Worm (Caenorhabditis elegans) whole organism, L3 larva: ENCODE data around the gene arrd-2.

ENCODE experiments used
- ama-1 ChIP-seq: fragments of 150-350 bp; optimal IDR thresholded peaks from 2 replicates; lab custom pipeline; 2018
- ceh-16 ChIP-seq: sonication (generic microtip); optimal IDR thresholded peaks from 2 replicates; lab custom pipeline; 2017; ENCODE audit warnings: missing biosample characterization, missing genetic modification characterization
- ceh-9 ChIP-seq: sonication (generic microtip); optimal IDR thresholded peaks from 2 replicates; lab custom pipeline; 2018; ENCODE audit warnings: missing biosample characterization, missing genetic modification characterization
- egl-27 ChIP-seq: sonication (generic microtip); optimal IDR thresholded peaks from 4 replicates; lab custom pipeline; 2017; ENCODE audit warnings: missing biosample characterization, missing genetic modification reagents, missing genetic modification characterization
- egl-5 ChIP-seq: fragments of 150-350 bp; optimal IDR thresholded peaks from 2 replicates; lab custom pipeline; 2017; ENCODE audit warnings: missing biosample characterization, missing genetic modification reagents, missing genetic modification characterization, inconsistent platforms
- elt-2 ChIP-seq: sonication (generic microtip); optimal IDR thresholded peaks from 2 replicates; lab custom pipeline; 2016; ENCODE audit warnings: missing genetic modification reagents, mild to moderate bottlenecking, missing genetic modification characterization, missing compliant biosample characterization
- elt-3 ChIP-seq, 3 experiments: fragments of 150-350 bp in 1 of 3; sonication (generic microtip) in 2 of 3; optimal IDR thresholded peaks; 2 replicates in 2 of 3; 4 replicates in 1 of 3; lab custom pipeline; 2014 to 2017; ENCODE audit warnings: missing biosample characterization in 3 of 3, missing genetic modification characterization in 3 of 3
- eor-1 ChIP-seq, 2 experiments: fragments of 150-350 bp; optimal IDR thresholded peaks; 2 replicates each; lab custom pipeline; 2014 to 2018; ENCODE audit warnings: missing biosample characterization in 2 of 2, missing genetic modification characterization in 2 of 2
- fkh-10 ChIP-seq: sonication (generic microtip); optimal IDR thresholded peaks from 2 replicates; lab custom pipeline; 2017; ENCODE audit warnings: missing biosample characterization, missing genetic modification reagents, missing genetic modification characterization
- fkh-2 ChIP-seq: fragments of 150-350 bp; optimal IDR thresholded peaks from 2 replicates; lab custom pipeline; 2014; ENCODE audit warnings: missing biosample characterization, missing genetic modification reagents, missing genetic modification characterization
- fos-1 ChIP-seq: fragments of 150-350 bp; optimal IDR thresholded peaks from 2 replicates; lab custom pipeline; 2014; ENCODE audit warnings: missing biosample characterization, missing genetic modification characterization
- hmg-11 ChIP-seq: sonication (generic microtip); optimal IDR thresholded peaks from 2 replicates; lab custom pipeline; 2016; ENCODE audit warnings: missing genetic modification characterization, missing compliant biosample characterization
- jun-1 ChIP-seq: fragments of 150-350 bp; optimal IDR thresholded peaks from 2 replicates; lab custom pipeline; 2014; ENCODE audit warnings: missing biosample characterization, missing genetic modification reagents, missing genetic modification characterization
- lsy-12 ChIP-seq: sonication (generic microtip); optimal IDR thresholded peaks from 2 replicates; lab custom pipeline; 2016; ENCODE audit warnings: mild to moderate bottlenecking, missing genetic modification characterization, missing compliant biosample characterization
- mdl-1 ChIP-seq: fragments of 150-350 bp; optimal IDR thresholded peaks from 2 replicates; lab custom pipeline; 2014; ENCODE audit warnings: missing biosample characterization, missing genetic modification characterization
- nfya-1 ChIP-seq: sonication (generic microtip); optimal IDR thresholded peaks from 2 replicates; lab custom pipeline; 2017; ENCODE audit warnings: missing genetic modification characterization, mild to moderate bottlenecking, missing compliant biosample characterization, antibody characterized with exemption, moderate library complexity; ENCODE audit not compliant: insufficient read depth
- nhr-23 ChIP-seq: fragments of 150-350 bp; optimal IDR thresholded peaks from 2 replicates; lab custom pipeline; 2014; ENCODE audit warnings: missing biosample characterization, missing genetic modification reagents, missing genetic modification characterization
- nhr-237 ChIP-seq: fragments of 150-350 bp; optimal IDR thresholded peaks from 2 replicates; lab custom pipeline; 2014; ENCODE audit warnings: missing biosample characterization, missing genetic modification characterization
- nhr-28 ChIP-seq: fragments of 150-350 bp; optimal IDR thresholded peaks from 2 replicates; lab custom pipeline; 2014; ENCODE audit warnings: missing biosample characterization, missing genetic modification characterization
- nhr-43 ChIP-seq: sonication (generic microtip); optimal IDR thresholded peaks from 2 replicates; lab custom pipeline; 2016; ENCODE audit warnings: mild to moderate bottlenecking, missing genetic modification characterization, missing compliant biosample characterization; ENCODE audit not compliant: poor library complexity, severe bottlenecking
- nhr-76 ChIP-seq: fragments of 150-350 bp; sonication (generic microtip); optimal IDR thresholded peaks from 5 replicates; lab custom pipeline; 2014; ENCODE audit warnings: missing biosample characterization, missing genetic modification characterization
- pha-4 ChIP-seq: fragments of 150-350 bp; optimal IDR thresholded peaks from 2 replicates; lab custom pipeline; 2014; ENCODE audit warnings: missing biosample characterization, missing genetic modification reagents, missing genetic modification characterization
- pqm-1 ChIP-seq: fragments of 150-350 bp; optimal IDR thresholded peaks from 2 replicates; lab custom pipeline; 2017; ENCODE audit warnings: missing biosample characterization, missing genetic modification characterization, inconsistent platforms
- sea-2 ChIP-seq: fragments of 150-350 bp; sonication (generic microtip); optimal IDR thresholded peaks from 4 replicates; lab custom pipeline; 2014; ENCODE audit warnings: missing biosample characterization, missing genetic modification reagents, missing genetic modification characterization
- skn-1 ChIP-seq: fragments of 150-350 bp; optimal IDR thresholded peaks from 2 replicates; lab custom pipeline; 2014; ENCODE audit warnings: missing biosample characterization, missing genetic modification characterization
- snpc-4 ChIP-seq: fragments of 150-350 bp; optimal IDR thresholded peaks from 2 replicates; lab custom pipeline; 2014; ENCODE audit warnings: missing biosample characterization, missing genetic modification characterization
- unc-39 ChIP-seq: sonication (generic microtip); optimal IDR thresholded peaks from 4 replicates; lab custom pipeline; 2017; ENCODE audit warnings: missing biosample characterization, missing genetic modification characterization
- ztf-11 ChIP-seq: fragments of 150-350 bp; optimal IDR thresholded peaks from 2 replicates; lab custom pipeline; 2014; ENCODE audit warnings: missing biosample characterization, missing genetic modification characterization
- ztf-4 ChIP-seq: fragments of 150-350 bp; optimal IDR thresholded peaks from 2 replicates; lab custom pipeline; 2014; ENCODE audit warnings: missing biosample characterization, missing genetic modification characterization

arrd-2 gene

DNA sequence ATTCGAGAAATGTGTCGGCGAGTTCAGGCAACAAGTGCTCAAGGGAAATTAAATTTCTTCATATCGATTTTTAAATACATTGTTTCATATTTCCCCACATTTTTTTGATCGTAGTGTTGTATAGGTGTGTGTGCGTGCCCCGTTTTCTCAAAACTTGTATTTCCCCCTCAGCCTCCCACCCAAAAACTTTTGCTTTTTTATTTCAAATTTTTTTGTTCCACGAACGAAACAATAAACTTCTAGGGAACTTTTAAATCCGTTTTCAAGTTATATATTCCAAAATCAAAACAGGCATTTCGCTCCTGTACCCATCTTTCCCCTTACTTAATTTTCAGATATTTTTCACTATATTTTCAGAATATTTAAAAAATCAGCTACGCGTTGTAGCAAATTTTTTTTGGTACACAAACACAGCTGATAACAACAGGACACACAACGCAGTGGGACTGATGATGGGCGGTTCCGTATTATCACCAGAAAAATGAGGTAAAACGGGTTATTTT is 10.5 kb downstream of the arrd-2 start, which contains the start of the genes M176.4 and M176.16:
Gene M176.4, plus strand, starts transcription at position 301 of the 503 bp plus-strand sequence.
Gene M176.16, plus strand, starts transcription at position 453 of the 503 bp plus-strand sequence.
- no peak for TF ChIP-seq lsy-12
- TF ChIP-seq elt-2 (tag; lab: Kevin White, UChicago) = peak; percentile 38
- no peak for TF ChIP-seq fkh-2 (tag; lab: Kevin White, UChicago)
- TF ChIP-seq ama-1 = no peak
- TF ChIP-seq egl-27 (tag; lab: Kevin White, UChicago) = no peak

ce11 chrII:9418843-9419532 is 11.4 kb downstream of the arrd-2 start:
- TF ChIP-seq lsy-12 = no peak
- peak; percentile 39 for TF ChIP-seq elt-2 (tag; lab: Kevin White, UChicago)
- TF ChIP-seq nhr-43 (tag; lab: Kevin White, UChicago) = no peak
- no peak for TF ChIP-seq nhr-23
- no peak for TF ChIP-seq nfya-1 (tag; lab: Kevin White, UChicago)
- peak; percentile 55 for TF ChIP-seq pqm-1 (tag; lab: Kevin White, UChicago)
- TF ChIP-seq jun-1 (tag; lab: Kevin White, UChicago) = peak; percentile 26
- TF ChIP-seq fkh-10 (GFP tag; lab: Kevin White, UChicago) = no peak
- peak; percentile 13 for TF ChIP-seq pha-4 (tag; lab: Kevin White, UChicago)
- no peak for TF ChIP-seq ceh-9
- TF ChIP-seq, all 47 proteins: peak for 4

ce11 chrII:9421969-9422368 is 14.4 kb downstream of the arrd-2 start, which contains the start of gene M176.11:
M176.11 (plus strand) TSS chrII:9422269.
- no peak for TF ChIP-seq unc-39
- TF ChIP-seq eor-1 (tag; optimal IDR thresholded peaks at IDR 0.05; lab: Kevin White, UChicago) = no peak
- no peak for TF ChIP-seq fkh-10 (GFP tag; lab: Kevin White, UChicago)

DNA sequence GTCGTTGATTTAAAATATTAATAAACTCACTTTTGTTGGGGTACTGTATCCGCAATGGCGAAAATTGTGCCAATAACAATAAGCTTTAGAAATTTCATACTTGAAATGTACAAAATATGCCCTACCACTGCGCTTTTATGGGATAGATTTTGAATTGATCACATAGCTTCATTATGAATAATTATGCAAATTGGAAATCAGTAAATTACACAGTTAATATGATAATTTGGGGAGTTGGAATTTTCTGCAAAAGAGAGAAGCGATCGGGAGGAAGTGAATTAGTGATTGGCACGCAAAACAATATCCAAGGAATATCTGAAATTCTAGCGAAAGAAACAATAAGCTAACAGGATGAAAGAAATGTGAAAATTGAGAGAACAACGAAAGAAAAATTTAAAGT is 18.5 kb downstream of the arrd-2 start, which contains the start of gene M176.10:
Gene M176.10, minus strand, starts transcription at position 101 of the 400 bp plus-strand sequence.
- TF ChIP-seq egl-5 (tag; lab: Kevin White, UChicago) = no peak
- no peak for TF ChIP-seq nhr-23
- no peak for TF ChIP-seq unc-39
- no peak for TF ChIP-seq nfya-1 (tag; lab: Kevin White, UChicago)
- TF ChIP-seq snpc-4 (tag; lab: Kevin White, UChicago) = no peak
- no peak for TF ChIP-seq mdl-1 (tag; lab: Kevin White, UChicago)
- TF ChIP-seq skn-1 = no peak
- no peak for TF ChIP-seq elt-3 (tag; optimal IDR thresholded peaks at IDR 0.05; lab: Kevin White, UChicago)
- no peak for TF ChIP-seq lsy-12
- TF ChIP-seq jun-1 (tag; lab: Kevin White, UChicago) = no peak

DNA sequence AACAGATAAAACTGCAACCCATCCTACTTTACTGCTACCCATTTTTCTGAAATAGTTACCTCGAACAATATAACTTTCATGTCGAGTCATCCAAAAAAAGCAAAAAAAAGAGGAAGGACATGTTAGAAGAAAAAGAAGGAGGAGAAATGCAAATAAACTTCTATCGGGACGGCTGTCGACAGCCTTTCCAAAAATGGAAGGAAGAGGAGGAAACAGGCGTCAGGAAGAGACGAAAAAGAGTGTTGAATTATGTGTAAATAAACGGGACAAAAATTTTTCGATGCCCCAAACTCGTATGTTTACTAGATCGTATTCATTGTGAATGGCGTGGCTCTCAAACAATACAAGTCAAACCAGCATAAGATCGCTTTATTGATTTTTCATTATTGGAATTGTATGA is 20.1 kb downstream of the arrd-2 start, which contains the start of gene M176.5:
Gene M176.5, minus strand, starts transcription at position 101 of the 400 bp plus-strand sequence.
- TF ChIP-seq nhr-76 (tag; lab: Kevin White, UChicago) = no peak
- TF ChIP-seq pha-4 (tag; lab: Kevin White, UChicago) = peak; percentile 78
- peak; percentile 5 for TF ChIP-seq hmg-11 (tag; lab: Kevin White, UChicago)

- TF ChIP-seq fkh-2 (tag; lab: Kevin White, UChicago) = no peak
- TF ChIP-seq fkh-10 (GFP tag; lab: Kevin White, UChicago) = peak; percentile 75
- TF ChIP-seq hmg-11 (tag; lab: Kevin White, UChicago) = no peak
Observed at ce11 chrII:9431119-9431518, 23.6 kb downstream of the arrd-2 start.

DNA sequence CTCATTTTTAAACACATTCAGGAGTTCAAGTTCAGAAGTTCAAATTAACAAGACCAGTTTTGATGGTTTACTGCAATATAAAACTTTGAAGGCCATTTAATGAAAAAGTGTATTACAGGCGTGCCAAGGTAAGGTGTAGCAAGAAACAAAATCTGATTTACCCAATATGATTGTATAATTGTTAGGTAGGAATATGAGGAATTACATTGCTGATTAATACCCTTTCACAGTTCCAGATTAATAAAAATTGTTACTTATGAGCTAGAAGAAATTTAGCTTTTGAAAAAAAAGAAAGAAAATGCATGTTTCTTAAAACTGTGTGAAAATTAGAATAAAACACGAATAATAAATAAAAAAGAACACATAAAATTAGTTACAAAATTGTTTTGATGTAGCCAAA is 26.0 kb downstream of the arrd-2 start, which contains the start of gene kin-15:
Gene kin-15, minus strand, starts transcription at position 101 of the 400 bp plus-strand sequence.
- TF ChIP-seq ztf-11 (tag; lab: Kevin White, UChicago) (no peak), fos-1 (tag; lab: Kevin White, UChicago) (no peak), ztf-4 (no peak), ceh-16 (tag; lab: Kevin White, UChicago) (no peak), nhr-28 (tag; lab: Kevin White, UChicago) (no peak), lsy-12 (no peak), pha-4 (tag; lab: Kevin White, UChicago) (no peak), nhr-43 (tag; lab: Kevin White, UChicago) (no peak), nhr-237 (no peak), ama-1 (no peak), hmg-11 (tag; lab: Kevin White, UChicago) (no peak), sea-2 (GFP tag; lab: Kevin White, UChicago) (no peak), pqm-1 (tag; lab: Kevin White, UChicago) (no peak), nfya-1 (tag; lab: Kevin White, UChicago) (no peak)
